Worm (Caenorhabditis elegans): ENCODE data around the gene npr-13.
"Not testable (repeated sequence)": the region's sequence is repeated elsewhere in the genome, so short reads cannot be mapped to it uniquely, and the experiment has no call there.

Gene npr-13

ce11 chrV:14830267-14831175 lies 27.9 kb downstream of the npr-13 start:
- TF ChIP-seq mab-9 (GFP tag; IDR thresholded peaks at IDR 0.05) = no peak
- TF ChIP-seq lin-35 (GFP tag; optimal IDR thresholded peaks at IDR 0.05) = no peak
- no peak for TF ChIP-seq lir-3 (tag; optimal IDR thresholded peaks at IDR 0.05; ENCODE audit: poor library complexity)
- TF ChIP-seq lin-14 (GFP tag; optimal IDR thresholded peaks at IDR 0.05) = peak; percentile 64
- TF ChIP-seq isw-1 (GFP tag; IDR thresholded peaks at IDR 0.05) = no peak
- no peak for TF ChIP-seq hlh-17 (GFP tag; optimal IDR thresholded peaks at IDR 0.05; ENCODE audit: borderline replicate concordance)
- TF ChIP-seq unc-130 (tag; optimal IDR thresholded peaks at IDR 0.05) = no peak
- TF ChIP-seq nhr-77 (tag; optimal IDR thresholded peaks at IDR 0.05) = no peak
- no peak for TF ChIP-seq fkh-10 (GFP tag; optimal IDR thresholded peaks at IDR 0.05)
- no peak for TF ChIP-seq zag-1 (tag; optimal IDR thresholded peaks at IDR 0.05)
- TF ChIP-seq vab-15 (tag; optimal IDR thresholded peaks at IDR 0.05) = no peak
- TF ChIP-seq ceh-82 (tag; optimal IDR thresholded peaks at IDR 0.05) = no peak
- TF ChIP-seq nhr-71 (tag; optimal IDR thresholded peaks at IDR 0.05) = no peak
- TF ChIP-seq ceh-88 (GFP tag; IDR thresholded peaks at IDR 0.05) = no peak
- peak; percentile 18 for TF ChIP-seq rnt-1 (tag; optimal IDR thresholded peaks at IDR 0.05)
- no peak for TF ChIP-seq pag-3 (tag; optimal IDR thresholded peaks at IDR 0.05; ENCODE audit: borderline replicate concordance, insufficient read depth)
- TF ChIP-seq aha-1 (tag; optimal IDR thresholded peaks at IDR 0.05) = no peak
- TF ChIP-seq nhr-12 (tag; optimal IDR thresholded peaks at IDR 0.05) = no peak
- TF ChIP-seq nhr-84 (tag; optimal IDR thresholded peaks at IDR 0.05) = no peak
- no peak for TF ChIP-seq hlh-4 (tag; optimal IDR thresholded peaks at IDR 0.05)
- TF ChIP-seq unc-86 (tag; optimal IDR thresholded peaks at IDR 0.05) = no peak
- TF ChIP-seq Y116A8C.19 (tag; optimal IDR thresholded peaks at IDR 0.05; ENCODE audit: borderline replicate concordance) = no peak
- TF ChIP-seq nhr-90 (tag; optimal IDR thresholded peaks at IDR 0.05; ENCODE audit: poor library complexity) = peak; percentile 19
- peak; percentile 84 for TF ChIP-seq elt-2 (tag; optimal IDR thresholded peaks at IDR 0.05)
- TF ChIP-seq nhr-47 (tag; optimal IDR thresholded peaks at IDR 0.05) = no peak
- no peak for TF ChIP-seq efl-3 (GFP tag; optimal IDR thresholded peaks at IDR 0.05)
- peak in 1 of 2 experiments; percentile 3 for TF ChIP-seq efl-1 (optimal IDR thresholded peaks at IDR 0.05)
- TF ChIP-seq efl-1 (GFP tag; optimal IDR thresholded peaks at IDR 0.05 in 1 of 2) = peak in 1 of 2 experiments; percentile 93
- no peak for TF ChIP-seq blmp-1 (tag; optimal IDR thresholded peaks at IDR 0.05)
- TF ChIP-seq ceh-8 (GFP tag; optimal IDR thresholded peaks at IDR 0.05) = no peak
- no peak for TF ChIP-seq dpl-1 (GFP tag; optimal IDR thresholded peaks at IDR 0.05)
- no peak for TF ChIP-seq tbx-2 (tag; optimal IDR thresholded peaks at IDR 0.05)
- no peak for TF ChIP-seq ztf-4 (tag; optimal IDR thresholded peaks at IDR 0.05)
- TF ChIP-seq fkh-8 (tag; optimal IDR thresholded peaks at IDR 0.05) = no peak

- TF ChIP-seq efl-1 (optimal IDR thresholded peaks at IDR 0.05) = no peak
- TF ChIP-seq efl-1 (GFP tag; optimal IDR thresholded peaks at IDR 0.05 in 1 of 2) = peak in 1 of 2 experiments; percentile 73
- TF ChIP-seq mep-1 (tag; optimal IDR thresholded peaks at IDR 0.05) = no peak
Observed at ce11 chrV:14828407-14828806, 30.0 kb downstream of the npr-13 start.

- not testable (repeated sequence) for TF ChIP-seq lin-39 (tag; optimal IDR thresholded peaks at IDR 0.05); nhr-90 (tag; optimal IDR thresholded peaks at IDR 0.05; ENCODE audit: poor library complexity); efl-1 (optimal IDR thresholded peaks at IDR 0.05); efl-1 (GFP tag; optimal IDR thresholded peaks at IDR 0.05 in 1 of 2)
Observed at ce11 chrV:14826952-14827351, 31.5 kb downstream of the npr-13 start, which contains the start of gene nspa-8. Gene nspa-8, minus strand, starts transcription at chrV:14827052.

All from whole organism, L1 larva.